Fruit fly (Drosophila melanogaster) whole organism, adult: ENCODE results near the gene Nmt.

Source experiments
- CG14711 ChIP-seq: fragments of 200-800 bp; sonication (Bioruptor generic); optimal IDR thresholded peaks from 2 replicates; lab custom pipeline; 2018; ENCODE audit warnings: missing biosample characterization, mild to moderate bottlenecking, missing genetic modification characterization, moderate library complexity
- CG7045 ChIP-seq: fragments of 200-800 bp; sonication (Bioruptor generic); optimal IDR thresholded peaks from 2 replicates; lab custom pipeline; 2017; ENCODE audit warnings: missing biosample characterization, mild to moderate bottlenecking, missing genetic modification characterization
- kay ChIP-seq: fragments of 200-800 bp; sonication (Bioruptor generic); peaks from one replicate; lab custom pipeline; 2016; ENCODE audit warnings: missing biosample characterization, missing genetic modification characterization, borderline replicate concordance
- pad ChIP-seq: fragments of 200-800 bp; sonication (Bioruptor generic); optimal IDR thresholded peaks from 3 replicates; lab custom pipeline; 2017; ENCODE audit warnings: missing biosample characterization, missing genetic modification characterization, mild to moderate bottlenecking, moderate library complexity, missing genetic modification reagents

dm6 chr3L:8219687-8220086, 41.5 kb upstream of the Nmt start:
- no peak for TF ChIP-seq CG14711 (tag; lab: Kevin White, UChicago)
- TF ChIP-seq pad (GFP tag; lab: Kevin White, UChicago), result no peak
- TF ChIP-seq CG7045, result no peak
- no peak for TF ChIP-seq kay
